Worm (Caenorhabditis elegans): ENCODE data around the gene kbp-3.
A peak's percentile ranks its signal among the peaks of the same experiment; 100 is the strongest.

Gene kbp-3

ce11 chrII:14399595-14399994 is 9.7 kb upstream of the kbp-3 start (continued):
- TF ChIP-seq lin-1 (GFP tag; IDR thresholded peaks at IDR 0.05) = no peak
- no peak for TF ChIP-seq nhr-41 (GFP tag; IDR thresholded peaks at IDR 0.05)
- TF ChIP-seq nhr-6 (tag; optimal IDR thresholded peaks at IDR 0.05) = peak; percentile 85
- no peak for TF ChIP-seq set-16 (GFP tag; IDR thresholded peaks at IDR 0.05)
- no peak for TF ChIP-seq ceh-62 (tag; optimal IDR thresholded peaks at IDR 0.05)
- no peak for TF ChIP-seq snpc-4 (tag; optimal IDR thresholded peaks at IDR 0.05)
- TF ChIP-seq mxl-3 (GFP tag; optimal IDR thresholded peaks at IDR 0.05) = peak; percentile 87
- peak; percentile 47; the same call in 1 of the 2 replicates for TF ChIP-seq pha-4 (GFP tag; IDR thresholded peaks at IDR 0.05)
- no peak for TF ChIP-seq pha-4 (tag; optimal IDR thresholded peaks at IDR 0.05)
- TF ChIP-seq F37D6.2 (tag; optimal IDR thresholded peaks at IDR 0.05) = peak; percentile 61
- TF ChIP-seq nhr-77 (tag; optimal IDR thresholded peaks at IDR 0.05) = peak; percentile 99
- no peak for TF ChIP-seq nhr-10 (tag; optimal IDR thresholded peaks at IDR 0.05)
- TF ChIP-seq nhr-42 (GFP tag; IDR thresholded peaks at IDR 0.05) = peak; percentile 54; the same call in 1 of the 2 replicates
- no peak for TF ChIP-seq unc-130 (GFP tag; optimal IDR thresholded peaks at IDR 0.05)
- no peak for TF ChIP-seq lin-29 (GFP tag; IDR thresholded peaks at IDR 0.05)
- no peak for TF ChIP-seq unc-39 (tag; optimal IDR thresholded peaks at IDR 0.05)
- TF ChIP-seq tra-1 (GFP tag; IDR thresholded peaks at IDR 0.05) = no peak
- no peak for TF ChIP-seq spr-3 (GFP tag; optimal IDR thresholded peaks at IDR 0.05)
- no peak for TF ChIP-seq sdz-12 (GFP tag; optimal IDR thresholded peaks at IDR 0.05)
- peak; percentile 50 for TF ChIP-seq T26A8.4 (GFP tag; IDR thresholded peaks at IDR 0.05)
- no peak for TF ChIP-seq lim-7 (GFP tag; IDR thresholded peaks at IDR 0.05)
- no peak for TF ChIP-seq ceh-20 (GFP tag; IDR thresholded peaks at IDR 0.05)
- TF ChIP-seq lin-38 (GFP tag; IDR thresholded peaks at IDR 0.05) = peak; percentile 96
- TF ChIP-seq ceh-28 (tag; optimal IDR thresholded peaks at IDR 0.05) = peak; percentile 19
- TF ChIP-seq nhr-25 (tag; optimal IDR thresholded peaks at IDR 0.05; ENCODE audit: borderline replicate concordance, insufficient read depth) = peak; percentile 3
- TF ChIP-seq T20F7.1 (GFP tag; optimal IDR thresholded peaks at IDR 0.05) = no peak
- no peak for TF ChIP-seq dmd-9 (GFP tag; IDR thresholded peaks at IDR 0.05)
- no peak for TF ChIP-seq ZK546.5 (tag; optimal IDR thresholded peaks at IDR 0.05)
- no peak for TF ChIP-seq daf-19 (GFP tag; conservative IDR thresholded peaks at IDR 0.05)
- no peak for TF ChIP-seq ceh-32 (tag; optimal IDR thresholded peaks at IDR 0.05; ENCODE audit: poor library complexity)
- no peak for TF ChIP-seq dmd-8 (GFP tag; IDR thresholded peaks at IDR 0.05)
- no peak for TF ChIP-seq spr-1 (tag; optimal IDR thresholded peaks at IDR 0.05)
- TF ChIP-seq zfp-2 (tag; optimal IDR thresholded peaks at IDR 0.05) = no peak
- TF ChIP-seq skn-1 (tag; optimal IDR thresholded peaks at IDR 0.05) = no peak
- TF ChIP-seq Y75B8A.6 (GFP tag; IDR thresholded peaks at IDR 0.05) = no peak
- TF ChIP-seq snpc-1.2 (GFP tag; IDR thresholded peaks at IDR 0.05) = no peak
- TF ChIP-seq zfp-3 (GFP tag; conservative IDR thresholded peaks at IDR 0.05) = no peak

DNA sequence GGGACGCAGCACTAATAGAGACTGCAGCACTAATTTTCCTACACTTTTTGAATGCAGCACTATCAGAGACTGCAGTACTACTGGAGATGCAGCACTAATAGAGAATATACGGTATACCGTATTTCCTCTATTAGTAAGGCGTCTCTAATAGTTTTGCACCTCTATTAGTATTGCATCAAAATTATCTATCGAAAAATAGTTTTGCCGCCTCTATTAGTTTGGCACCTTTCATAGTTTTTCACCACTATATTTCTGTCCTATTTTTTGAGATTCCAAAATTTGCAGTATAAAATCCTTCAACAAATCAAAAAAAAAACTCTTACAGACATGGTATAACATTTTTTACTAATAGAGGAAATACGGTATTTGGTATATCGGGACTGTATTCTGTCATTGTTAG is 3.9 kb upstream of the kbp-3 start:
- TF ChIP-seq aha-1 (tag) = peak; percentile 94
- no peak for TF ChIP-seq zfp-2 (tag; optimal IDR thresholded peaks at IDR 0.05)

- TF ChIP-seq ceh-82 (tag; optimal IDR thresholded peaks at IDR 0.05) = no peak
- no peak for TF ChIP-seq nhr-42 (GFP tag; IDR thresholded peaks at IDR 0.05)
- no peak for TF ChIP-seq hif-1 (tag; optimal IDR thresholded peaks at IDR 0.05)
- TF ChIP-seq tag-97 (GFP tag; IDR thresholded peaks at IDR 0.05) = no peak
- no peak for TF ChIP-seq jun-1 (tag; optimal IDR thresholded peaks at IDR 0.05)
- TF ChIP-seq aha-1 (tag) = peak; percentile 64
- no peak for TF ChIP-seq attf-4 (tag; optimal IDR thresholded peaks at IDR 0.05)
These were observed 1.7 kb downstream of the kbp-3 start, which contains the start of gene F26H11.8 for ce11 chrII:14388213-14388612. TSS of gene F26H11.8 (plus strand) at chrII:14388513.

All from whole organism, L4 larva.